Worm (Caenorhabditis elegans) whole organism, L2 larva: Measurements from ENCODE around the gene srv-14.

Source experiments
- ama-1 ChIP-seq: fragments of 150-350 bp; optimal IDR thresholded peaks from 2 replicates; lab custom pipeline; 2018; ENCODE audit warnings: inconsistent platforms
- egl-27 ChIP-seq: sonication (generic microtip); optimal IDR thresholded peaks from 3 replicates; lab custom pipeline; 2017; ENCODE audit warnings: missing biosample characterization, missing genetic modification reagents, missing genetic modification characterization
- mdl-1 ChIP-seq, 2 experiments: fragments of 150-350 bp in 1 of 2; sonication (generic microtip) in 1 of 2; optimal IDR thresholded peaks; 2 replicates each; lab custom pipeline; 2017; ENCODE audit warnings: missing biosample characterization in 2 of 2, missing genetic modification characterization in 2 of 2
- nhr-23 ChIP-seq: fragments of 150-350 bp; optimal IDR thresholded peaks from 2 replicates; lab custom pipeline; 2014; ENCODE audit warnings: missing biosample characterization, missing genetic modification reagents, missing genetic modification characterization
- nhr-25 ChIP-seq: fragments of 150-350 bp; sonication (generic microtip); optimal IDR thresholded peaks from 3 replicates; lab custom pipeline; 2014; ENCODE audit warnings: missing biosample characterization, missing genetic modification characterization
- zag-1 ChIP-seq: fragments of 150-350 bp; optimal IDR thresholded peaks from 2 replicates; lab custom pipeline; 2014; ENCODE audit warnings: missing biosample characterization, missing genetic modification characterization
- ztf-4 ChIP-seq: fragments of 150-350 bp; optimal IDR thresholded peaks from 2 replicates; lab custom pipeline; 2014; ENCODE audit warnings: missing biosample characterization, missing genetic modification characterization

- TF ChIP-seq nhr-25 (tag; lab: Kevin White, UChicago) = no peak
- TF ChIP-seq ama-1 (lab: Kevin White, UChicago) = no peak
- TF ChIP-seq mdl-1 (tag; optimal IDR thresholded peaks at IDR 0.05; lab: Kevin White, UChicago) = no peak
- no peak for TF ChIP-seq zag-1 (tag; lab: Kevin White, UChicago)
- no peak for TF ChIP-seq egl-27
- TF ChIP-seq nhr-23 (tag; lab: Kevin White, UChicago) = no peak
- no peak for TF ChIP-seq ztf-4 (tag; lab: Kevin White, UChicago)
These were observed 10.1 kb downstream of the srv-14 start, which contains the start of gene Y105C5B.3 for ce11 chrIV:15883922-15884321.
